Worm (Caenorhabditis elegans): ENCODE results near the gene nhr-167.
A peak's percentile ranks its signal among the peaks of the same experiment; 100 is the strongest.

Gene nhr-167

ce11 chrX:11969554-11969953, 12.3 kb downstream of the nhr-167 start (continued):
- TF ChIP-seq lin-13 (GFP tag; optimal IDR thresholded peaks at IDR 0.05) (no peak), rbr-2 (tag; optimal IDR thresholded peaks at IDR 0.05) (no peak)

ce11 chrX:11969085-11969484, 12.8 kb downstream of the nhr-167 start:
- TF ChIP-seq hlh-30 (tag; optimal IDR thresholded peaks at IDR 0.05; ENCODE audit: insufficient read depth) (peak; percentile 3), zfp-3 (GFP tag; conservative IDR thresholded peaks at IDR 0.05) (no peak)

ce11 chrX:11968024-11968598, 13.8 kb downstream of the nhr-167 start:
- peak; percentile 26 for TF ChIP-seq nhr-102 (tag; optimal IDR thresholded peaks at IDR 0.05)
- 0 out of 2 replicates have a peak, but pooled peaks have one; percentile 43 for TF ChIP-seq Y48G9A.11 (GFP tag; IDR thresholded peaks at IDR 0.05)
- TF ChIP-seq ama-1 (optimal IDR thresholded peaks at IDR 0.05), result peak; percentile 15
- peak; percentile 56 for TF ChIP-seq hlh-11 (tag; optimal IDR thresholded peaks at IDR 0.05)
- TF ChIP-seq daf-16 (GFP tag; optimal IDR thresholded peaks at IDR 0.05), result no peak
- peak; percentile 80 for TF ChIP-seq daf-16 (tag; optimal IDR thresholded peaks at IDR 0.05)
- TF ChIP-seq lim-7 (GFP tag; IDR thresholded peaks at IDR 0.05), result no peak
- peak in 1 of 2 experiments; percentile 70 for TF ChIP-seq unc-62 (GFP tag; optimal IDR thresholded peaks at IDR 0.05 in 1 of 2)
- no peak for TF ChIP-seq unc-62 (tag; optimal IDR thresholded peaks at IDR 0.05)
- TF ChIP-seq nhr-28 (tag; optimal IDR thresholded peaks at IDR 0.05), result peak; percentile 81
- TF ChIP-seq daf-19 (GFP tag; conservative IDR thresholded peaks at IDR 0.05), result no peak
- peak; percentile 46 for TF ChIP-seq aha-1 (tag)
- TF ChIP-seq duxl-1 (tag; optimal IDR thresholded peaks at IDR 0.05; ENCODE audit: poor library complexity), result peak; percentile 12
- no peak for TF ChIP-seq lin-29 (GFP tag; IDR thresholded peaks at IDR 0.05)
- TF ChIP-seq nhr-111 (GFP tag; optimal IDR thresholded peaks at IDR 0.05), result no peak
- no peak for TF ChIP-seq daf-12 (tag; optimal IDR thresholded peaks at IDR 0.05)
- TF ChIP-seq lin-38 (GFP tag; IDR thresholded peaks at IDR 0.05), result 0 out of 2 replicates have a peak, but pooled peaks have one; percentile 29
- TF ChIP-seq nhr-48 (tag; optimal IDR thresholded peaks at IDR 0.05), result peak; percentile 7
- peak; percentile 77 for TF ChIP-seq dmd-6 (GFP tag; IDR thresholded peaks at IDR 0.05)
- TF ChIP-seq R02D3.7 (tag; optimal IDR thresholded peaks at IDR 0.05), result no peak
- TF ChIP-seq egl-43 (GFP tag; IDR thresholded peaks at IDR 0.05), result no peak
- peak; percentile 61 for TF ChIP-seq tra-1 (GFP tag; IDR thresholded peaks at IDR 0.05)
- TF ChIP-seq ZK337.2 (GFP tag; IDR thresholded peaks at IDR 0.05), result no peak
- TF ChIP-seq hif-1 (tag; optimal IDR thresholded peaks at IDR 0.05), result peak in 1 of 2 experiments; percentile 65
- peak; percentile 31; the same call in 1 of the 2 replicates for TF ChIP-seq nhr-42 (GFP tag; IDR thresholded peaks at IDR 0.05)
- TF ChIP-seq lir-3 (tag; optimal IDR thresholded peaks at IDR 0.05), result no peak
- TF ChIP-seq madf-5 (GFP tag; IDR thresholded peaks at IDR 0.05), result no peak
- TF ChIP-seq lsy-2 (tag; optimal IDR thresholded peaks at IDR 0.05), result peak in 1 of 2 experiments; percentile 20
- TF ChIP-seq ces-1 (GFP tag; optimal IDR thresholded peaks at IDR 0.05), result no peak
- TF ChIP-seq pha-4 (GFP tag; IDR thresholded peaks at IDR 0.05), result no peak
- no peak for TF ChIP-seq pha-4 (tag; optimal IDR thresholded peaks at IDR 0.05)
- TF ChIP-seq php-3 (GFP tag; IDR thresholded peaks at IDR 0.05), result peak; percentile 83
- TF ChIP-seq nhr-41 (GFP tag; IDR thresholded peaks at IDR 0.05), result no peak
- TF ChIP-seq zfp-3 (GFP tag; conservative IDR thresholded peaks at IDR 0.05), result peak; percentile 84
- peak; percentile 16 for TF ChIP-seq lin-1 (GFP tag; IDR thresholded peaks at IDR 0.05)
- no peak for TF ChIP-seq F49E8.2 (tag; optimal IDR thresholded peaks at IDR 0.05; ENCODE audit: borderline replicate concordance)
- peak; percentile 21 for TF ChIP-seq mep-1 (tag; optimal IDR thresholded peaks at IDR 0.05)
- peak; percentile 81 for TF ChIP-seq dve-1 (tag; optimal IDR thresholded peaks at IDR 0.05; ENCODE audit: insufficient read depth)
- TF ChIP-seq cey-2 (tag; optimal IDR thresholded peaks at IDR 0.05; ENCODE audit: borderline replicate concordance, insufficient read depth), result no peak
- peak; percentile 6 for TF ChIP-seq nhr-25 (tag; optimal IDR thresholded peaks at IDR 0.05; ENCODE audit: borderline replicate concordance, insufficient read depth)
- TF ChIP-seq lin-15B (tag; optimal IDR thresholded peaks at IDR 0.05), result no peak
- TF ChIP-seq pqm-1 (tag; optimal IDR thresholded peaks at IDR 0.05), result peak; percentile 78
- TF ChIP-seq mes-2 (tag; optimal IDR thresholded peaks at IDR 0.05; ENCODE audit: poor library complexity, severe bottlenecking), result no peak
